Worm (Caenorhabditis elegans) whole organism, early embryonic: ENCODE data around the gene C05E4.7.

Experiments used
- B0310.2 ChIP-seq: sonication (generic microtip); optimal IDR thresholded peaks from 2 replicates; lab custom pipeline; 2016; ENCODE audit warnings: mild to moderate bottlenecking, missing genetic modification characterization, missing compliant biosample characterization
- F13C5.2 ChIP-seq: sonication (generic microtip); optimal IDR thresholded peaks from 2 replicates; lab custom pipeline; 2017; ENCODE audit warnings: mild to moderate bottlenecking, missing genetic modification characterization, inconsistent platforms, missing compliant biosample characterization
- aly-1 ChIP-seq: sonication (generic microtip); optimal IDR thresholded peaks from 2 replicates; lab custom pipeline; 2016; ENCODE audit warnings: missing genetic modification characterization, missing compliant biosample characterization
- ama-1 ChIP-seq: fragments of 150-350 bp; optimal IDR thresholded peaks from 2 replicates; lab custom pipeline; 2014
- ceh-13 ChIP-seq: fragments of 200-800 bp; sonication (Bioruptor generic); optimal IDR thresholded peaks from 2 replicates; lab custom pipeline; 2018; ENCODE audit warnings: mild to moderate bottlenecking, missing genetic modification characterization, missing compliant biosample characterization
- ceh-36 ChIP-seq: sonication (generic microtip); optimal IDR thresholded peaks from 2 replicates; lab custom pipeline; 2016; ENCODE audit warnings: missing genetic modification characterization, inconsistent platforms, missing compliant biosample characterization
- ets-7 ChIP-seq: sonication (generic microtip); optimal IDR thresholded peaks from 2 replicates; lab custom pipeline; 2016; ENCODE audit warnings: missing genotype, missing genetic modification characterization, missing compliant biosample characterization
- flt-1 ChIP-seq: fragments of 200-800 bp; sonication (Bioruptor generic); IDR thresholded peaks from 2 replicates; pipeline ENCODE4 v1.3.6; 2022; ENCODE audit warnings: missing genetic modification characterization, missing compliant biosample characterization
- hmbx-1 ChIP-seq: sonication (generic microtip); optimal IDR thresholded peaks from 2 replicates; lab custom pipeline; 2016; ENCODE audit warnings: mild to moderate bottlenecking, missing genetic modification characterization, missing compliant biosample characterization
- hmg-4 ChIP-seq: fragments of 200-800 bp; sonication (Bioruptor generic); optimal IDR thresholded peaks from 2 replicates; lab custom pipeline; 2018; ENCODE audit warnings: mild to moderate bottlenecking, missing genetic modification characterization, missing compliant biosample characterization
- hnd-1 ChIP-seq: sonication (generic microtip); optimal IDR thresholded peaks from 2 replicates; lab custom pipeline; 2016; ENCODE audit warnings: missing genetic modification characterization, missing compliant biosample characterization
- pes-1 ChIP-seq: fragments of 200-800 bp; sonication (Bioruptor generic); IDR thresholded peaks from 2 replicates; pipeline ENCODE4 v1.3.6; 2022; ENCODE audit warnings: missing genetic modification reagents, missing genetic modification characterization, missing compliant biosample characterization
- scrt-1 ChIP-seq: fragments of 200-800 bp; sonication (Bioruptor generic); IDR thresholded peaks from 2 replicates; pipeline ENCODE4 v1.3.6; 2022; ENCODE audit warnings: missing genetic modification characterization, missing compliant biosample characterization
- sea-1 ChIP-seq: fragments of 200-800 bp; sonication (Bioruptor generic); conservative IDR thresholded peaks from 2 replicates; pipeline ENCODE4 v1.3.6; 2022; ENCODE audit warnings: missing genetic modification characterization, missing compliant biosample characterization
- tbx-11 ChIP-seq: fragments of 200-800 bp; sonication (Bioruptor generic); IDR thresholded peaks from 2 replicates; pipeline ENCODE4 v1.3.6; 2022; ENCODE audit warnings: missing genetic modification characterization, missing compliant biosample characterization
- tbx-37 ChIP-seq: fragments of 200-800 bp; sonication (Bioruptor generic); conservative IDR thresholded peaks from 2 replicates; pipeline ENCODE4 v1.3.6; 2022; ENCODE audit warnings: missing genetic modification reagents, missing genetic modification characterization, missing compliant biosample characterization
- tra-4 ChIP-seq: sonication (generic microtip); optimal IDR thresholded peaks from 2 replicates; lab custom pipeline; 2017; ENCODE audit warnings: missing genetic modification characterization, missing compliant biosample characterization

The C05E4.7 gene

DNA sequence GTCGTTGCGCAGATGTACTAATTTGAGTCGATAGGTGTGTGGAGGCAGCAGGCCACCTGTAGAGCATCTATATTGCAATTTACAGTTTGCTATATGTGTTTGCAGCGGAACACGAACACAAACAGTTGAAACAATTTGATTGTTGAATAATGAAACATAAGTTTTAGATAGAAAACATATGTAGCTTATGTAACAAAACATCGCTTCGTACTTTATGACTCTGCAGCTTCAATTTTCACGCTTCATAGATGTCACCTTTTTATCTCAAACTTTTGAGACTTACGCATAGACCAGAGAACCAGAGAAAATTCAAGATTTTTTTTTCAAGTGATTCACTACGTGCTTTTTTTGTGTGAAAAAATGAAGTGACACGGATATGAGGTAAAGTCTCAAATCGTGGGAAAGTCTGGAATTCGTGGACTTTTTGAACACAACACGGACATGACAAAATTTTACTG is 18.0 kb upstream of the C05E4.7 start, which contains the start of gene fbxb-72:
TSS of gene fbxb-72 (minus strand) at position 58 of the 458 bp plus-strand sequence.
- TF ChIP-seq tra-4 (no peak), F13C5.2 (no peak), flt-1 (GFP tag; lab: Robert Waterston, UW) (no peak), ama-1 (lab: Kevin White, UChicago) (no peak), hmg-4 (GFP tag; lab: Kevin White, UChicago) (no peak), hmbx-1 (tag; lab: Kevin White, UChicago) (no peak), pes-1 (GFP tag; lab: Robert Waterston, UW) (no peak), tbx-11 (GFP tag; lab: Robert Waterston, UW) (no peak), ceh-13 (GFP tag; lab: Kevin White, UChicago) (no peak), sea-1 (GFP tag; lab: Robert Waterston, UW) (no peak), aly-1 (no peak), ceh-36 (tag; lab: Kevin White, UChicago) (no peak), scrt-1 (GFP tag; lab: Robert Waterston, UW) (no peak), hnd-1 (tag; lab: Kevin White, UChicago) (no peak), tbx-37 (GFP tag; lab: Robert Waterston, UW) (no peak), B0310.2 (tag; lab: Kevin White, UChicago) (no peak), ets-7 (tag; lab: Kevin White, UChicago) (no peak)

DNA sequence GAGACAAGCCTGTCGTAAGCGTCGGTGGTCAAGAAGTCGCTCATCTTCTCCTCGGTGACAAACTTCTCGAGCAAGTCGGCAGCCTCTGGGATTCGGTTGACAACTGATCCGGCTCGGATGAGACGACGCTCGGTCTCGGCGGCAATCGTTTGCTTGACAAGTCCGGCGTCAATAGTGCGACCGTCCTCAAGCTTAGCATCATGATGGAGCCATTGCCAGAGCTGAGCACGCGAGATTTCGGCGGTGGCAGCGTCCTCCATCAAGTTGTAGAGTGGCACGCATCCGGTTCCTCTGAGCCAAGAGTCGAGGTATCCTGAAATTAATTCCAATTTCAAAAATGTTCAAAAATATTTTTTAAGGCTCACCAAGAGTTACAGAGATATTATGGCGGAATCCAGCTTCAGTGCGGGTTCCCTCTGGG is 17.4 kb upstream of the C05E4.7 start:
- TF ChIP-seq ets-7 (tag; lab: Kevin White, UChicago) (no peak), tra-4 (no peak), scrt-1 (GFP tag; lab: Robert Waterston, UW) (no peak), sea-1 (GFP tag; lab: Robert Waterston, UW) (no peak), flt-1 (GFP tag; lab: Robert Waterston, UW) (no peak), hnd-1 (tag; lab: Kevin White, UChicago) (no peak), ceh-13 (GFP tag; lab: Kevin White, UChicago) (no peak), tbx-11 (GFP tag; lab: Robert Waterston, UW) (no peak)

DNA sequence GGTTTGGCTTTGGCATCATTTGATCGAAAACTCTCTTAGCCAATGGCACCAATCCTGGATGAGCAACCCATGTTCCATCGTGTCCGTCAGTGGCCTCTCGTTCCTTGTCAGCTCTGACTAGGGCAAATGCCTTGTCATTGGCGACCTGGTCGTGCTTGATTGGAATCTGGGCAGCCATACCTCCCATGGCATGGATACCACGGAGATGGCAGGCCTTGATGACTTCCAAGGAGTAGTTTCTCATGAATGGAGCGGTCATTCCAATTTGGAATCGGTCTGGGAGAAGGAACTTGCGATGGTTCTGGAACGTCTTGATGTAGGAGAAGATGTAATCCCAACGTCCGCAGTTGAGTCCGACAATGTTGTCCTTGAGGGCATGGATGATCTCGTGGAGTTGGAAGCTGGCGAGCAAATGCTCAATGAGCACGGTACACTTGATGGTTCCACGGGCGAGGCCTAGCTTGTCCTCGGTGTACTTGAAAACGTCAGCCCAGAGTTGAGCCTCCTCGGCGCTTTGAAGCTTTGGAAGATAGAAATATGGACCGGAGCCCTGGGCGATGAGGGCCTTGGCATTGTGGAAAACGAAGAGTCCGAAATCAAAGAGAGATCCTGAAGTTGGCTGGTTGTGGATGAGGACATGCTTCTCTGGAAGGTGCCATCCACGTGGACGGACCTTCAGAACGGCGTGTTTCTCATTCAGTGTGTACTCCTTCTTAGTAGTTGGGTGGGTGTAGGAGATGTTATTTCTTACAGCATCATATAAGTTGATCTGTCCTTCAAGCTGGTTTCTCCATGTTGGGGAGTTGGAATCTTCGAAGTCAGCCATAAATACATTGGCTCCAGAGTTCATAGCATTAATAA is 16.7 kb upstream of the C05E4.7 start:
- TF ChIP-seq F13C5.2 (no peak), B0310.2 (tag; lab: Kevin White, UChicago) (no peak), ceh-36 (tag; lab: Kevin White, UChicago) (no peak)

DNA sequence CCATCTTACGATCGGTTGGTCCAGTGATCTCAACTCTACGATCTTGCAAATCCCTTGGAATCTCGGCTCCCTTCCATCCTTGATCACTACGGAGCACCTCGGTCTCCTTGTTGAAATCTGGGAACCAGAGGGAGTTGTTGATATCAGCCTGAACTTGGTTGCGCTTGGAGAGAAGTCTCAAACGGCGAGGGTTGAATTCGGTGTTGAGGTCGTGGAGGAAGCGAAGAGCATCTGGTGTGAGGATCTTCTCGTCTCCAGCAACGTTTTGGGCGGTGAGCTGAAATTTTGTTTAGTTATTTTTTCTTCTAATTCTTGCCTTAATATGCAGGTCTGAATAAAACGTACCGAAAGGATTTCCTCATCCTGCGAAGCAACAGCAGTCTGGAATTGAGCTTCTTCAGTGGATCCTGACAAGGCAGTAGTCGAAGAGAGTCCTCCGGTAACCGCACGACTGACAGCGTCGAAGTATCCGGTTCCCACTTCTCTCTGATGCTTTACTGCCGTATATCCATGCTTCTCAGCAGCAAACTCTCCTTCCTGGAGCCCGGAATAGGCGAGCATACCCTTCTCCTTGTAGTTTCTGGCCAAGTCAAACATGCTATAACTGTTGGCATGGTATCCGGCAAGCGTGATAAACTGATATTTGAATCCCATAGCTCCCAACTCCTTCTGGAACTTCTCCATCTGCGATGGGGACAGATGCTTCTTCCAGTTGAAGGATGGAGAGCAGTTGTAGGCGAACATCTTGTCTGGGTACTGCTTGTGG is 15.9 kb upstream of the C05E4.7 start:
- TF ChIP-seq ama-1 (lab: Kevin White, UChicago): no peak
- peak; percentile 12 for TF ChIP-seq aly-1

DNA sequence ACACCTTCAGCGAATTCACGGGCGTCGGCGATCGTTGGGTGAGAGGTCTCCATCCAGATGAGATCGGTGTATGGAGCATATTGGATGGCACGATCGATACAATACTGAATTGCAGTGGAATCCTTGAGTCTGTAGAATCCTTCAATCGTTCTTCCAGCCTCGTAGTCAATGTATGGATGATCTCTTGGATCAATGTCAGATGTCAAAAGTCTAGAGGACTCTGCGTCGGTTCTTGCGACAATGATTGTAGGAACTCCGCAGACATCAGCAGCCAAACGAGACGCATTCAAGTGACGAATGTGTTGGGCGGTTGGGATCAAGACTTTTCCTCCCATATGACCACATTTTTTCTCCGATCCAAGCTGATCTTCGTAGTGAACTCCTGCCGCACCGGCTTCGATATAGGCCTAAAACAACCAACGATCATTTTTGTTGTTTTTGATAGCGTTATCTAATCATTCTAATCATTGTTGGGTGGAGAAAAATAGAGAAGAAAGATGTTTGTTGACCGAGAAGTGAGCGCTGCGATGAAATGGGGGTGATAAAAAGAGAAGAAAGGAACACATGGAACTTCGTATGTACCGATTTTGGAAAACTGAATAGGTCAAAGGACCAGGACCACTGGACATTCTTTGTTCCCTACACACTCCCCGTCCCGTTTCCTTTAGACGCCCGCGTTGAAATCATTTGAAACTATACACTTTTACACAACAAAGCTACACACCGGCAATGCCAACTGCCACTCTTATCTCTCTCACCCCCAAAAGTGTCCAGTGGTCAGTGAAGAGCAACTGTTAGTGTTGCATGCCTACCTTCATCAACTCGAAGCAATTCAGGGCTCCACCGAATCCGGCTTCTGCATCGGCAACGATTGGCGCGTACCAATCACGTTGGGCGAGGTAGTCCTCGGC is 15.1 kb upstream of the C05E4.7 start:
- TF ChIP-seq ceh-13 (GFP tag; lab: Kevin White, UChicago) (no peak), tbx-37 (GFP tag; lab: Robert Waterston, UW) (no peak), ama-1 (lab: Kevin White, UChicago) (no peak), F13C5.2 (no peak), sea-1 (GFP tag; lab: Robert Waterston, UW) (no peak), scrt-1 (GFP tag; lab: Robert Waterston, UW) (no peak), tra-4 (no peak), hmbx-1 (tag; lab: Kevin White, UChicago) (no peak), aly-1 (no peak), tbx-11 (GFP tag; lab: Robert Waterston, UW) (no peak), B0310.2 (tag; lab: Kevin White, UChicago) (no peak), hnd-1 (tag; lab: Kevin White, UChicago) (no peak), flt-1 (GFP tag; lab: Robert Waterston, UW) (no peak), hmg-4 (GFP tag; lab: Kevin White, UChicago) (no peak), ceh-36 (tag; lab: Kevin White, UChicago) (no peak), pes-1 (GFP tag; lab: Robert Waterston, UW) (no peak), ets-7 (tag; lab: Kevin White, UChicago) (no peak)

DNA sequence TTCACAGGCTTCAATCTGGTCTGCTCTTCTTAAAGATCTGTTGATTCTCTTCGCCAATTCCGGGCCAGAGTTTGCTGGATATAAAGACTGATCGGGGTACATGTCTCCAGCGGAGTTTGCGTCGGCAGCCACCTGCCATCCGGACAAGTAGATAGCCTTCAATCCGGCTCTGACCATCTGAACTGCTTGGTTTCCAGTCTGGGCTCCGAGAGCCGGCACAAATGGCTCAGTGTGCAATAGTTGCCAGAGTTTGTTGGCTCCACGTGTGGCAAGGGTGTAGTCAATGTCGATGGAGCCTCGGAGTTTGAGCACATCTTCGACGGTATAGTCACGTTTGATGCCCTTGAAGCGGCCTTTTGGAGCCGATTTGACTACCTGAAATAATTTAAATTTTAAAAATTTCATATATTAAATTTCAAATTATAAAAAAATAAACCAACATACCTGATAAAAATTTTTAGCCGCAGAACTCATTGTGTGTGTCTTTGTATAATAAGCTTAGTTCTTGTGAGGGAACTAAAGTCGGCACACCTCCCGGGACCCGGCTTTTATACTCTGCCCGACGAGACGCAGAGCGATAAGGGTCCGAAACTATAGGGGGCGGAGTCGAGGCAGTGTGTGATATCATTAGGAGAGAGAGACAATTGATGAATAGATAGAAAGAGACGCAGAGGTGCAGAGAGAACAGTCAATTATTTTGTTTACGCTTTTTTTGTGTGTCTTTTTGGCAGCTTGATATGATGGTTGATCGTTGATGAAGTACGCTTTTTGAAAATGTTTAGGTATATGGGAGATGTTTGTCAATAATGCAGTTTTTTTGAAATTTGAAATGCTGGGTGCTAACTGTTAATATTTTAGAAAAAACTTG is 14.2 kb upstream of the C05E4.7 start, which contains the start of the genes icl-1 and srh-2:
TSS of gene icl-1 (minus strand) at position 521 of the 868 bp plus-strand sequence.
TSS of gene srh-2 (plus strand) at position 818 of the 868 bp plus-strand sequence.
- TF ChIP-seq tra-4: no peak
- no peak for TF ChIP-seq tbx-11 (GFP tag; lab: Robert Waterston, UW)
- no peak for TF ChIP-seq hmg-4 (GFP tag; lab: Kevin White, UChicago)
- no peak for TF ChIP-seq B0310.2 (tag; lab: Kevin White, UChicago)
- no peak for TF ChIP-seq ama-1 (lab: Kevin White, UChicago)
- TF ChIP-seq ceh-36 (tag; lab: Kevin White, UChicago): no peak
- TF ChIP-seq F13C5.2: no peak
- TF ChIP-seq hmbx-1 (tag; lab: Kevin White, UChicago): no peak
- TF ChIP-seq tbx-37 (GFP tag; lab: Robert Waterston, UW): no peak
